Worm (Caenorhabditis elegans): Measurements from ENCODE around the gene cgef-1.

DNA sequence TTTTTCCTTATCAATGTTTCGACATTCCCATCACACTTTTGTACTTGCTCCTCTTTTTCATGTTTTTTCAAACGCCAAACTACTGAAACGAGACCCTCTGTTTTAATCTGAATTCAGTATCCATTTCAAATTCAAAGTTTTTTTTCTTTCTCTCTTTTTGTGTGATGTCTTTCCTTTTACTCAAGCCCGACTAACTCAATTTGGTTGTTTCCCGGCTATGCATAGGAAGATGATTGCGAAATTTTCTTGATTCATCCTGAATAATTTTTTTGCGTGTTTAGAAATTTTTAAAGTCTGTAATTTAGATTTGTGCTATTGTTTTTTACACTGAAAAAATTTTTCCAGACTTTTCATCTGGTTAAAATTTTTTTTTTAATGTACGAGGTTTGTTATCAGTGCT lies 7.6 kb upstream of the cgef-1 start:
- TF ChIP-seq ama-1 (optimal IDR thresholded peaks at IDR 0.05) (no peak), ceh-13 (GFP tag; optimal IDR thresholded peaks at IDR 0.05) (no peak), sea-1 (GFP tag; conservative IDR thresholded peaks at IDR 0.05) (no peak), scrt-1 (GFP tag; IDR thresholded peaks at IDR 0.05) (no peak), hnd-1 (tag; optimal IDR thresholded peaks at IDR 0.05) (no peak), hmbx-1 (tag; optimal IDR thresholded peaks at IDR 0.05) (no peak)
